Fruit fly (Drosophila melanogaster) whole organism, prepupa: Measurements from ENCODE around the gene Rh4.
A peak's percentile ranks its signal among the peaks of the same experiment; 100 is the strongest.

Source experiments
- Blimp-1 ChIP-seq: fragments of 200-800 bp; sonication (Bioruptor generic); optimal IDR thresholded peaks from 3 replicates; lab custom pipeline; 2017; ENCODE audit warnings: missing biosample characterization, missing genetic modification characterization, mild to moderate bottlenecking, moderate library complexity, missing genetic modification reagents
- CG10631 ChIP-seq: fragments of 200-800 bp; sonication (Bioruptor generic); optimal IDR thresholded peaks from 2 replicates; lab custom pipeline; 2016; ENCODE audit warnings: missing biosample characterization, missing genetic modification characterization
- CG11762 ChIP-seq: fragments of 200-800 bp; sonication (Bioruptor generic); optimal IDR thresholded peaks from 3 replicates; lab custom pipeline; 2016; ENCODE audit warnings: missing biosample characterization, missing genetic modification characterization; ENCODE audit not compliant: insufficient read depth
- CG11902 ChIP-seq: fragments of 200-800 bp; sonication (Bioruptor generic); optimal IDR thresholded peaks from 3 replicates; lab custom pipeline; 2016; ENCODE audit warnings: missing biosample characterization, missing genetic modification characterization
- CG15336 ChIP-seq: fragments of 200-800 bp; sonication (Bioruptor generic); IDR thresholded peaks from 2 replicates; pipeline ENCODE4 v1.3.6; 2022; ENCODE audit warnings: missing biosample characterization, missing genetic modification characterization
- CG3032 ChIP-seq: fragments of 200-800 bp; optimal IDR thresholded peaks from 2 replicates; lab custom pipeline; 2019; ENCODE audit warnings: missing biosample characterization, mild to moderate bottlenecking, missing genetic modification characterization, moderate library complexity
- CG31627 ChIP-seq: fragments of 200-800 bp; sonication (Bioruptor generic); optimal IDR thresholded peaks from 3 replicates; lab custom pipeline; 2016; ENCODE audit warnings: missing biosample characterization, missing genetic modification characterization
- CG34406 ChIP-seq: fragments of 200-800 bp; sonication (Bioruptor generic); optimal IDR thresholded peaks from 3 replicates; lab custom pipeline; 2016; ENCODE audit warnings: missing biosample characterization, missing genetic modification characterization
- CG3919 ChIP-seq: fragments of 200-800 bp; sonication (Bioruptor generic); optimal IDR thresholded peaks from 3 replicates; lab custom pipeline; 2016; ENCODE audit warnings: missing biosample characterization, missing genetic modification characterization
- CG6276 ChIP-seq: fragments of 200-800 bp; sonication (Bioruptor generic); optimal IDR thresholded peaks from 2 replicates; lab custom pipeline; 2017; ENCODE audit warnings: missing biosample characterization, mild to moderate bottlenecking, missing genetic modification characterization
- CG6792 ChIP-seq: fragments of 200-800 bp; sonication (Bioruptor generic); optimal IDR thresholded peaks from 3 replicates; lab custom pipeline; 2016; ENCODE audit warnings: missing biosample characterization, missing genetic modification characterization
- CG8319 ChIP-seq: fragments of 200-800 bp; sonication (Bioruptor generic); optimal IDR thresholded peaks from 3 replicates; lab custom pipeline; 2016; ENCODE audit warnings: missing biosample characterization, missing genetic modification characterization
- CG8632 ChIP-seq: fragments of 200-800 bp; sonication (Bioruptor generic); optimal IDR thresholded peaks from 3 replicates; lab custom pipeline; 2016; ENCODE audit warnings: missing biosample characterization, missing genetic modification characterization
- CG9139 ChIP-seq: fragments of 200-800 bp; sonication (Bioruptor generic); optimal IDR thresholded peaks from 3 replicates; lab custom pipeline; 2017; ENCODE audit warnings: missing biosample characterization, mild to moderate bottlenecking, missing genetic modification characterization
- Eip78C ChIP-seq: fragments of 200-800 bp; sonication (Bioruptor generic); peaks from one replicate; lab custom pipeline; 2016; ENCODE audit warnings: missing biosample characterization, missing genetic modification characterization
- Eip93F ChIP-seq: fragments of 200-800 bp; sonication (Bioruptor generic); optimal IDR thresholded peaks from 2 replicates; lab custom pipeline; 2016; ENCODE audit warnings: missing biosample characterization, mild to moderate bottlenecking, missing genetic modification characterization
- Ets96B ChIP-seq: fragments of 200-800 bp; optimal IDR thresholded peaks from 2 replicates; lab custom pipeline; 2019; ENCODE audit warnings: missing biosample characterization, mild to moderate bottlenecking, missing genetic modification characterization, moderate library complexity
- Gug ChIP-seq: fragments of 200-800 bp; sonication (Bioruptor generic); IDR thresholded peaks from 2 replicates; pipeline ENCODE4 v1.3.6; 2022; ENCODE audit warnings: missing biosample characterization, missing genetic modification characterization
- Hr38 ChIP-seq: sonication (Bioruptor generic); optimal IDR thresholded peaks from 2 replicates; lab custom pipeline; 2016; ENCODE audit warnings: missing biosample characterization, missing genetic modification characterization
- Hr39 ChIP-seq: fragments of 200-800 bp; sonication (Bioruptor generic); optimal IDR thresholded peaks from 2 replicates; lab custom pipeline; 2016; ENCODE audit warnings: missing biosample characterization, missing genetic modification characterization
- Hr4 ChIP-seq: fragments of 200-800 bp; sonication (Bioruptor generic); optimal IDR thresholded peaks from 3 replicates; lab custom pipeline; 2016; ENCODE audit warnings: missing biosample characterization, missing genetic modification characterization
- Met ChIP-seq: fragments of 200-800 bp; sonication (Bioruptor generic); optimal IDR thresholded peaks from 3 replicates; lab custom pipeline; 2016; ENCODE audit warnings: missing biosample characterization, missing genetic modification characterization
- Sox14 ChIP-seq: fragments of 200-800 bp; sonication (Bioruptor generic); optimal IDR thresholded peaks from 3 replicates; lab custom pipeline; 2016; ENCODE audit warnings: missing biosample characterization, missing genetic modification characterization
- Sox15 ChIP-seq: fragments of 200-800 bp; sonication (Bioruptor generic); optimal IDR thresholded peaks from 3 replicates; lab custom pipeline; 2016; ENCODE audit warnings: missing biosample characterization, missing genetic modification characterization
- achi ChIP-seq: fragments of 200-800 bp; sonication (Bioruptor generic); optimal IDR thresholded peaks from 3 replicates; lab custom pipeline; 2016; ENCODE audit warnings: missing biosample characterization, missing genetic modification characterization
- acj6 ChIP-seq: fragments of 200-800 bp; sonication (Bioruptor generic); optimal IDR thresholded peaks from 3 replicates; lab custom pipeline; 2016; ENCODE audit warnings: missing biosample characterization, missing genetic modification characterization
- cyc ChIP-seq: fragments of 200-800 bp; sonication (Bioruptor generic); optimal IDR thresholded peaks from 3 replicates; lab custom pipeline; 2016; ENCODE audit warnings: missing biosample characterization, missing genetic modification characterization
- dac ChIP-seq: fragments of 200-800 bp; sonication (Bioruptor generic); optimal IDR thresholded peaks from 2 replicates; lab custom pipeline; 2017; ENCODE audit warnings: missing biosample characterization, mild to moderate bottlenecking, missing genetic modification characterization
- dsx ChIP-seq: fragments of 200-800 bp; optimal IDR thresholded peaks from 3 replicates; lab custom pipeline; 2019; ENCODE audit warnings: missing biosample characterization, mild to moderate bottlenecking, missing genetic modification characterization, moderate library complexity; ENCODE audit not compliant: poor library complexity, severe bottlenecking
- esn ChIP-seq: fragments of 200-800 bp; sonication (Bioruptor generic); optimal IDR thresholded peaks from 2 replicates; lab custom pipeline; 2016; ENCODE audit warnings: missing biosample characterization, mild to moderate bottlenecking, missing genetic modification characterization, moderate library complexity
- fd59A ChIP-seq: fragments of 200-800 bp; sonication (Bioruptor generic); optimal IDR thresholded peaks from 2 replicates; lab custom pipeline; 2017; ENCODE audit warnings: missing biosample characterization, mild to moderate bottlenecking, missing genetic modification characterization, missing genetic modification reagents
- fd85E ChIP-seq: fragments of 200-800 bp; sonication (Bioruptor generic); optimal IDR thresholded peaks from 3 replicates; lab custom pipeline; 2016; ENCODE audit warnings: missing biosample characterization, missing genetic modification characterization
- fkh ChIP-seq: fragments of 200-800 bp; sonication (Bioruptor generic); optimal IDR thresholded peaks from 3 replicates; lab custom pipeline; 2017; ENCODE audit warnings: missing biosample characterization, mild to moderate bottlenecking, missing genetic modification characterization, moderate library complexity
- lz ChIP-seq: fragments of 200-800 bp; sonication (Bioruptor generic); optimal IDR thresholded peaks from 3 replicates; lab custom pipeline; 2016; ENCODE audit warnings: missing biosample characterization, missing genetic modification characterization
- pdm3 ChIP-seq: fragments of 200-800 bp; sonication (Bioruptor generic); optimal IDR thresholded peaks from 3 replicates; lab custom pipeline; 2016; ENCODE audit warnings: missing biosample characterization, missing genetic modification characterization
- spab ChIP-seq: fragments of 200-800 bp; sonication (Bioruptor generic); optimal IDR thresholded peaks from 2 replicates; lab custom pipeline; 2017; ENCODE audit warnings: missing biosample characterization, mild to moderate bottlenecking, missing genetic modification characterization, missing genetic modification reagents
- svp ChIP-seq: fragments of 200-800 bp; sonication (Bioruptor generic); peaks from one replicate; lab custom pipeline; 2016; ENCODE audit warnings: missing biosample characterization, missing genetic modification characterization

Gene Rh4

DNA sequence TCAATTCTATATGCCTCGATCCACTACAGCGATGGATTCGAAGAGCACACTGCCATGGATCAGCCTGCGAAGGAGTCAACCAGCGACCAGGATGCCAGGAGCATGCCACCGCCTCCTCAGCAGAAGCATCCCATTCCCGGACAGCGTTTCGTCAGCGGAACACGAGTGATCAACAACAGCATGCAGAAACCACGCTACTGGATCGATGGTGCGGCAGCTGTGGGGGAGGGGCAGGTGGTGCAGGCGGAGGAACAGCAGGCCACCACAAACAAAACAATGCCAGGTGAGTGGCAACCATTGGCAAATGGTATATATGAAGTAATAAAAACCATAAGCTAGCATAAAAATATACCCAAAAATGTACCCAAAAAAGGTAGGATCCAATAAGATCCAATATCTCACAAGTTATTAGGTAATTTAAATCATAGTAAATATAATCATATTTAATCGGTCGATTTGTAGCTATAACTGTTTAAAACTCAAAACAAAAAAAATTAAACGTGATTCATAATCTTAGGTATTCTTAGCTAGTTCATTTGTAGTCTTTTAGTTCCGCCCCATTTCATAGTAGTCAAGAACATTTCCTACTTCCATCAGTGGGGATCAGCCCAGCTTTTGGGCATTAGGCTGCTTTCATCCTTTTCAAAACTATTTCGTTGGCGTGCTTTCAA, 16.6 kb downstream of the Rh4 start, which contains the start of gene CG32161:
Gene CG32161 (plus strand): TSS at position 621 of the 671 bp plus-strand sequence.
- TF ChIP-seq esn = no peak
- TF ChIP-seq Hr4 = no peak
- TF ChIP-seq fd85E = no peak
- no peak for TF ChIP-seq CG10631 (GFP tag; lab: Kevin White, UChicago)
- TF ChIP-seq Hr38 (GFP tag; lab: Kevin White, UChicago) = no peak
- TF ChIP-seq svp (GFP tag; lab: Kevin White, UChicago) = no peak
- TF ChIP-seq achi = no peak
- TF ChIP-seq Hr39 (GFP tag; lab: Kevin White, UChicago) = no peak
- no peak for TF ChIP-seq pdm3
- no peak for TF ChIP-seq CG11902 (GFP tag; lab: Kevin White, UChicago)
- TF ChIP-seq fkh (GFP tag; lab: Kevin White, UChicago) = no peak
- no peak for TF ChIP-seq dsx (GFP tag; lab: Kevin White, UChicago)
- no peak for TF ChIP-seq CG6792 (GFP tag; lab: Kevin White, UChicago)
- TF ChIP-seq Sox15 (GFP tag; lab: Kevin White, UChicago) = no peak
- TF ChIP-seq dac (GFP tag; lab: Kevin White, UChicago) = no peak

DNA sequence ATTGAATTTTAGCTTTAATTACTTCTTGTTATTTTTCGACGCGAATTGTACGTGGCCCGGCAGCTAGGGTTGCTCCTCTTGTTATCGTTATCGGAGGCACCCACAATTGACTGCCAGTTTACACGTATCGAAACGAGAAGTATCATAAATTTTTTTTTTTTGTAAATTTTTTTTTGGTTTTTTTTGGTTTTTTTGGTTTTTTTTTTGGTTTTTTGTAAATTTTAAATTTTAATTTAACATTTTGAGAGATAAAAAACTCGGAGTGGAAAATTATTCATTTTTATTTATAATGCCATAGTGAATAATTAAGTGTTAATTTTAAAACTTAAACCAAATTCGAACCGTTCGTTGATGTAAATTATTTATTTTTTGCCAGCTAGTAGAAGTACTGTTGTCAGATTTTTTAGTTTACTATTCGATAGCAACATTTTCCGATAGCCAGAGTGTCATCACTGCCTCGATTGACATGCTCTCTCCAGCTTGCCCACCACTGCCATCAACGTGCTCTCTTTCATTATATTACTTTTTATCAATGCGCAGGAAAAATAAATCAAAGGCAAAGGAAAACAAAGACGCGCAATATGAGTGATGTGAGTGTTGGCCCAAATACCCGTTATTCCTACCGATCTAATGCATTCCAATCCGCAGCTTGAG, 17.3 kb downstream of the Rh4 start, which contains the start of the genes kud and Zcchc7:
Gene kud (minus strand): TSS at position 72 of the 654 bp plus-strand sequence.
Gene Zcchc7 (plus strand): TSS at position 467 of the 654 bp plus-strand sequence.
- TF ChIP-seq Met (GFP tag; lab: Kevin White, UChicago) (no peak), CG9139 (GFP tag; lab: Kevin White, UChicago) (no peak), CG3032 (tag; lab: Kevin White, UChicago) (peak; percentile 77), CG8319 (no peak), Eip93F (no peak), Sox15 (GFP tag; lab: Kevin White, UChicago) (peak; percentile 42), Gug (GFP tag; lab: Robert Waterston, UW) (peak; percentile 37; the same call in 1 of the 2 replicates), Blimp-1 (GFP tag; lab: Kevin White, UChicago) (peak; percentile 49), dsx (GFP tag; lab: Kevin White, UChicago) (peak; percentile 87), CG11762 (GFP tag; lab: Kevin White, UChicago) (peak; percentile 48), CG31627 (GFP tag; lab: Kevin White, UChicago) (peak; percentile 70), spab (GFP tag; lab: Kevin White, UChicago) (peak; percentile 32), CG10631 (GFP tag; lab: Kevin White, UChicago) (no peak), Ets96B (tag; lab: Kevin White, UChicago) (peak; percentile 66), fd59A (GFP tag; lab: Kevin White, UChicago) (peak; percentile 36), Eip78C (peak; percentile 90), CG6276 (GFP tag; lab: Kevin White, UChicago) (no peak), fd85E (no peak), CG6792 (GFP tag; lab: Kevin White, UChicago) (peak; percentile 68), CG3919 (GFP tag; lab: Kevin White, UChicago) (peak; percentile 51), lz (peak; percentile 78), acj6 (GFP tag; lab: Kevin White, UChicago) (peak; percentile 73), dac (GFP tag; lab: Kevin White, UChicago) (no peak), cyc (peak; percentile 66), CG8632 (GFP tag; lab: Kevin White, UChicago) (no peak), Sox14 (GFP tag; lab: Kevin White, UChicago) (peak; percentile 73), esn (peak; percentile 71), CG15336 (GFP tag; lab: Robert Waterston, UW) (0 out of 2 replicates have a peak, but pooled peaks have one; percentile 7), CG34406 (GFP tag; lab: Kevin White, UChicago) (no peak)
